Fruit fly (Drosophila melanogaster) whole organism, embryonic: ENCODE measurements around the gene Helz.

Experiments
- BtbVII ChIP-seq: fragments of 200-800 bp; sonication (Bioruptor generic); optimal IDR thresholded peaks from 3 replicates; lab custom pipeline; 2017; ENCODE audit warnings: missing biosample characterization, mild to moderate bottlenecking, missing genetic modification characterization
- CG10543 ChIP-seq: fragments of 200-800 bp; sonication (Bioruptor generic); optimal IDR thresholded peaks from 3 replicates; lab custom pipeline; 2017; ENCODE audit warnings: missing biosample characterization, mild to moderate bottlenecking, missing genetic modification characterization, moderate library complexity
- CG15269 ChIP-seq: fragments of 200-800 bp; sonication (Bioruptor generic); optimal IDR thresholded peaks from 2 replicates; lab custom pipeline; 2018; ENCODE audit warnings: missing biosample characterization, mild to moderate bottlenecking, missing genetic modification characterization, moderate library complexity
- CG1529 ChIP-seq: fragments of 200-800 bp; sonication (Bioruptor generic); optimal IDR thresholded peaks from 3 replicates; lab custom pipeline; 2018; ENCODE audit warnings: missing biosample characterization, missing genetic modification characterization
- CG17385 ChIP-seq: fragments of 200-800 bp; sonication (Bioruptor generic); optimal IDR thresholded peaks from 3 replicates; lab custom pipeline; 2018; ENCODE audit warnings: missing biosample characterization, mild to moderate bottlenecking, missing genetic modification characterization
- CG3163 ChIP-seq: fragments of 200-800 bp; sonication (Bioruptor generic); optimal IDR thresholded peaks from 3 replicates; lab custom pipeline; 2016; ENCODE audit warnings: missing biosample characterization, missing genetic modification characterization
- CG32772 ChIP-seq: fragments of 200-800 bp; sonication (Bioruptor generic); IDR thresholded peaks from 2 replicates; pipeline ENCODE4 v1.3.6; 2022; ENCODE audit warnings: missing biosample characterization, missing genetic modification characterization
- CG3726 ChIP-seq: fragments of 200-800 bp; sonication (Bioruptor generic); IDR thresholded peaks from 3 replicates; pipeline ENCODE4, ENCODE4 v1.3.6; 2022; ENCODE audit warnings: missing biosample characterization, missing genetic modification characterization
- CG6272 ChIP-seq: fragments of 200-800 bp; sonication (Bioruptor generic); IDR thresholded peaks from 2 replicates; pipeline ENCODE4 v1.3.6; 2022; ENCODE audit warnings: missing biosample characterization, missing genetic modification characterization
- CG6654 ChIP-seq: fragments of 200-800 bp; sonication (Bioruptor generic); optimal IDR thresholded peaks from 2 replicates; lab custom pipeline; 2017; ENCODE audit warnings: missing biosample characterization, mild to moderate bottlenecking, missing genetic modification characterization
- CG7745 ChIP-seq: fragments of 200-800 bp; sonication (Bioruptor generic); optimal IDR thresholded peaks from 2 replicates; lab custom pipeline; 2018; ENCODE audit warnings: missing biosample characterization, mild to moderate bottlenecking, missing genetic modification characterization, moderate library complexity
- CG7928 ChIP-seq: fragments of 200-800 bp; sonication (Bioruptor generic); optimal IDR thresholded peaks from 2 replicates; lab custom pipeline; 2017; ENCODE audit warnings: missing biosample characterization, mild to moderate bottlenecking, missing genetic modification characterization
- CG7963 ChIP-seq: fragments of 200-800 bp; sonication (Bioruptor generic); IDR thresholded peaks from 3 replicates; pipeline ENCODE4 v1.3.6; 2022; ENCODE audit warnings: missing biosample characterization, missing genetic modification characterization; ENCODE audit not compliant: partially characterized antibody
- CG8359 ChIP-seq: fragments of 200-800 bp; sonication (Bioruptor generic); optimal IDR thresholded peaks from 2 replicates; lab custom pipeline; 2017; ENCODE audit warnings: missing biosample characterization, mild to moderate bottlenecking, missing genetic modification characterization, borderline replicate concordance
- Camta ChIP-seq: fragments of 200-800 bp; sonication (Bioruptor generic); optimal IDR thresholded peaks from 2 replicates; lab custom pipeline; 2016; ENCODE audit warnings: missing biosample characterization, missing genetic modification characterization
- Dbx ChIP-seq: fragments of 200-800 bp; sonication (Bioruptor generic); IDR thresholded peaks from 3 replicates; pipeline ENCODE4 v1.3.6; 2022; ENCODE audit warnings: missing biosample characterization, missing genetic modification characterization
- Dref ChIP-seq: fragments of 200-800 bp; sonication (Bioruptor generic); IDR thresholded peaks from 2 replicates; pipeline ENCODE4 v1.3.6; 2022; ENCODE audit warnings: missing biosample characterization, missing genetic modification characterization
- Drgx ChIP-seq: fragments of 200-800 bp; sonication (Bioruptor generic); IDR thresholded peaks from 2 replicates; pipeline ENCODE4 v1.3.6; 2022; ENCODE audit warnings: missing biosample characterization, missing genetic modification characterization
- Fer1 ChIP-seq: fragments of 200-800 bp; sonication (Bioruptor generic); optimal IDR thresholded peaks from 2 replicates; lab custom pipeline; 2017; ENCODE audit warnings: missing biosample characterization, mild to moderate bottlenecking, missing genetic modification characterization
- Fer3 ChIP-seq: fragments of 200-800 bp; sonication (Bioruptor generic); optimal IDR thresholded peaks from 2 replicates; lab custom pipeline; 2018; ENCODE audit warnings: missing biosample characterization, mild to moderate bottlenecking, missing genetic modification characterization, moderate library complexity
- HLHmδ ChIP-seq: fragments of 200-800 bp; sonication (Bioruptor generic); optimal IDR thresholded peaks from 2 replicates; lab custom pipeline; 2018; ENCODE audit warnings: missing biosample characterization, mild to moderate bottlenecking, missing genetic modification characterization, moderate library complexity
- HmgD ChIP-seq: fragments of 200-800 bp; sonication (Bioruptor generic); optimal IDR thresholded peaks from 3 replicates; lab custom pipeline; 2016; ENCODE audit warnings: missing biosample characterization, missing genetic modification characterization
- Hr78 ChIP-seq, 2 experiments: fragments of 200-800 bp in 1 of 2; fragments of >200 bp in 1 of 2; sonication (Bioruptor generic) in 1 of 2; optimal IDR thresholded peaks; 2 replicates each; lab custom pipeline; 2017 to 2019; ENCODE audit warnings: missing biosample characterization in 2 of 2, missing genetic modification characterization in 2 of 2, mild to moderate bottlenecking in 1 of 2, moderate library complexity in 1 of 2
- Mes4 ChIP-seq: fragments of 200-800 bp; sonication (Bioruptor generic); optimal IDR thresholded peaks from 2 replicates; lab custom pipeline; 2016; ENCODE audit warnings: missing biosample characterization, missing genetic modification characterization
- Taf1 ChIP-seq: fragments of 200-800 bp; sonication (Bioruptor generic); IDR thresholded peaks from 2 replicates; pipeline ENCODE4 v1.3.6; 2022; ENCODE audit warnings: missing biosample characterization, missing genetic modification characterization
- Tbp ChIP-seq: fragments of >200 bp; optimal IDR thresholded peaks from 2 replicates; lab custom pipeline; 2018; ENCODE audit warnings: missing biosample characterization, missing genetic modification characterization
- Trl ChIP-seq, 3 experiments: fragments of >200 bp in 2 of 3; fragments of 200-800 bp in 1 of 3; sonication (Bioruptor generic) in 1 of 3; optimal IDR thresholded peaks; 2 replicates in 1 of 3; 3 replicates in 2 of 3; lab custom pipeline; 2016 to 2017; ENCODE audit warnings: missing biosample characterization in 1 of 3, missing genetic modification characterization in 1 of 3
- ase ChIP-seq: fragments of 200-800 bp; sonication (Bioruptor generic); IDR thresholded peaks from 3 replicates; pipeline ENCODE4 v1.3.6; 2022; ENCODE audit warnings: missing biosample characterization, missing genetic modification characterization
- cg ChIP-seq: fragments of 200-800 bp; sonication (Bioruptor generic); optimal IDR thresholded peaks from 3 replicates; lab custom pipeline; 2019; ENCODE audit warnings: missing biosample characterization, mild to moderate bottlenecking, missing genetic modification characterization, moderate library complexity
- chif ChIP-seq, 2 experiments: fragments of 200-800 bp; sonication (Bioruptor generic); optimal IDR thresholded peaks; 3 replicates each; lab custom pipeline; 2016; ENCODE audit warnings: missing biosample characterization in 2 of 2, missing genetic modification characterization in 2 of 2
- chinmo ChIP-seq: fragments of 200-800 bp; sonication (Bioruptor generic); IDR thresholded peaks from 4 replicates; pipeline ENCODE4 v1.3.6; 2022; ENCODE audit warnings: missing biosample characterization, missing genetic modification characterization; ENCODE audit not compliant: partially characterized antibody
- cwo ChIP-seq: fragments of 200-800 bp; sonication (Bioruptor generic); optimal IDR thresholded peaks from 3 replicates; lab custom pipeline; 2017; ENCODE audit warnings: missing biosample characterization, missing genetic modification characterization, mild to moderate bottlenecking, moderate library complexity, missing genetic modification reagents
- fd102C ChIP-seq: fragments of 200-800 bp; sonication (Bioruptor generic); optimal IDR thresholded peaks from 2 replicates; lab custom pipeline; 2018; ENCODE audit warnings: missing biosample characterization, mild to moderate bottlenecking, missing genetic modification characterization, moderate library complexity
- ftz-f1 ChIP-seq: fragments of 200-800 bp; sonication (Bioruptor generic); optimal IDR thresholded peaks from 2 replicates; lab custom pipeline; 2016; ENCODE audit warnings: missing biosample characterization, missing genetic modification characterization
- ham ChIP-seq: fragments of 200-800 bp; sonication (Bioruptor generic); IDR thresholded peaks from 2 replicates; pipeline ENCODE4 v1.3.6; 2022; ENCODE audit warnings: missing biosample characterization, missing genetic modification characterization
- insv ChIP-seq, 2 experiments: fragments of 200-800 bp; sonication (Bioruptor generic); optimal IDR thresholded peaks; 3 replicates each; lab custom pipeline; 2016 to 2018; ENCODE audit warnings: missing biosample characterization in 2 of 2, missing genetic modification characterization in 2 of 2
- lab ChIP-seq: fragments of 200-800 bp; sonication (Bioruptor generic); optimal IDR thresholded peaks from 3 replicates; lab custom pipeline; 2017; ENCODE audit warnings: missing biosample characterization, missing genetic modification characterization, mild to moderate bottlenecking, moderate library complexity, missing genetic modification reagents
- lbe ChIP-seq: fragments of 200-800 bp; sonication (Bioruptor generic); optimal IDR thresholded peaks from 2 replicates; lab custom pipeline; 2016; ENCODE audit warnings: missing biosample characterization, mild to moderate bottlenecking, missing genetic modification characterization
- nerfin-1 ChIP-seq: fragments of 200-800 bp; sonication (Bioruptor generic); optimal IDR thresholded peaks from 3 replicates; lab custom pipeline; 2019; ENCODE audit warnings: missing biosample characterization, mild to moderate bottlenecking, missing genetic modification characterization, moderate library complexity
- nom ChIP-seq: fragments of 200-800 bp; sonication (Bioruptor generic); optimal IDR thresholded peaks from 2 replicates; lab custom pipeline; 2017; ENCODE audit warnings: missing biosample characterization, missing genetic modification characterization, mild to moderate bottlenecking, moderate library complexity, missing genetic modification reagents
- org-1 ChIP-seq: fragments of 200-800 bp; sonication (Bioruptor generic); optimal IDR thresholded peaks from 2 replicates; lab custom pipeline; 2017; ENCODE audit warnings: missing biosample characterization, missing genetic modification characterization
- pan ChIP-seq, 4 experiments: fragments of >200 bp in 3 of 4; fragments of 200-800 bp in 1 of 4; sonication (Bioruptor generic) in 1 of 4; optimal IDR thresholded peaks in 3 of 4; IDR thresholded peaks in 1 of 4; 2 replicates each; pipeline versions ENCODE4 v1.3.6 to Lab custom; 2017 to 2022; ENCODE audit warnings: missing biosample characterization in 2 of 4, missing genetic modification characterization in 2 of 4, mixed read lengths in 1 of 4
- so ChIP-seq: fragments of 200-800 bp; sonication (Bioruptor generic); IDR thresholded peaks from 3 replicates; pipeline ENCODE4 v1.3.6; 2022; ENCODE audit warnings: missing biosample characterization, missing genetic modification characterization
- stc ChIP-seq: fragments of 200-800 bp; sonication (Bioruptor generic); IDR thresholded peaks from 2 replicates; pipeline ENCODE4 v1.3.6; 2022; ENCODE audit warnings: missing biosample characterization, missing genetic modification characterization
- tgo ChIP-seq: fragments of 200-800 bp; sonication (Bioruptor generic); IDR thresholded peaks from 3 replicates; pipeline ENCODE4 v1.3.6; 2022; ENCODE audit warnings: missing biosample characterization, missing genetic modification characterization
- tin ChIP-seq: fragments of 200-800 bp; sonication (Bioruptor generic); optimal IDR thresholded peaks from 3 replicates; lab custom pipeline; 2016; ENCODE audit warnings: missing biosample characterization, missing genetic modification characterization
- tup ChIP-seq: fragments of 200-800 bp; sonication (Bioruptor generic); optimal IDR thresholded peaks from 2 replicates; lab custom pipeline; 2016; ENCODE audit warnings: missing biosample characterization, mild to moderate bottlenecking, missing genetic modification characterization, moderate library complexity
- zfh2 ChIP-seq: fragments of 200-800 bp; sonication (Bioruptor generic); optimal IDR thresholded peaks from 2 replicates; lab custom pipeline; 2016; ENCODE audit warnings: missing biosample characterization, missing genetic modification characterization

Gene Helz

dm6 chr3L:14755046-14755643, 34.6 kb upstream of the Helz start (continued):
- TF ChIP-seq BtbVII (GFP tag; lab: Kevin White, UChicago) (no peak), CG1529 (GFP tag; lab: Kevin White, UChicago) (no peak), so (peak; percentile 56; the same call in 1 of the 3 replicates), Fer1 (peak; percentile 25), CG32772 (peak; percentile 86), tup (GFP tag; lab: Kevin White, UChicago) (no peak), lbe (peak; percentile 85), CG6272 (GFP tag; lab: Robert Waterston, UW) (no peak), Drgx (GFP tag; lab: Robert Waterston, UW) (peak; percentile 33; the same call in 1 of the 2 replicates), Hr78 (GFP tag; optimal IDR thresholded peaks at IDR 0.05; lab: Kevin White, UChicago) (peak in 1 of 2 experiments; percentile 83), Dref (GFP tag; lab: Robert Waterston, UW) (no peak), chif (GFP tag; optimal IDR thresholded peaks at IDR 0.05; lab: Kevin White, UChicago) (no peak), CG10543 (GFP tag; lab: Kevin White, UChicago) (no peak), Camta (GFP tag; lab: Kevin White, UChicago) (no peak), chinmo (peak; percentile 75; the same call in 1 of the 4 replicates), stc (no peak), CG8359 (GFP tag; lab: Kevin White, UChicago) (no peak), CG7745 (tag; lab: Kevin White, UChicago) (no peak), ase (no peak), nerfin-1 (tag; lab: Kevin White, UChicago) (peak; percentile 40), CG6654 (no peak), Fer3 (no peak), CG7963 (GFP tag; lab: Robert Waterston, UW) (no peak), HLHmδ (GFP tag; lab: Kevin White, UChicago) (peak; percentile 11), zfh2 (no peak), Tbp (GFP tag; lab: Kevin White, UChicago) (no peak), tin (no peak), Dbx (GFP tag; lab: Robert Waterston, UW) (0 out of 3 replicates have a peak, but pooled peaks have one; percentile 6), CG3163 (GFP tag; lab: Kevin White, UChicago) (peak; percentile 97), tgo (GFP tag; lab: Robert Waterston, UW) (no peak), cg (GFP tag; lab: Kevin White, UChicago) (peak; percentile 76), CG17385 (GFP tag; lab: Kevin White, UChicago) (peak; percentile 49), CG3726 (GFP tag; lab: Robert Waterston, UW) (no peak), cwo (GFP tag; lab: Kevin White, UChicago) (no peak), lab (GFP tag; lab: Kevin White, UChicago) (no peak), fd102C (GFP tag; lab: Kevin White, UChicago) (no peak), Taf1 (no peak), HmgD (no peak), CG7928 (GFP tag; lab: Kevin White, UChicago) (no peak), org-1 (GFP tag; lab: Kevin White, UChicago) (no peak), Mes4 (GFP tag; lab: Kevin White, UChicago) (no peak), Trl (optimal IDR thresholded peaks at IDR 0.05; lab: Kevin White, UChicago) (peak; percentile 100), Trl (GFP tag; optimal IDR thresholded peaks at IDR 0.05; lab: Kevin White, UChicago) (peak; percentile 61), nom (GFP tag; lab: Kevin White, UChicago) (peak; percentile 92), pan (optimal IDR thresholded peaks at IDR 0.05; lab: Kevin White, UChicago) (no peak), pan (GFP tag; optimal IDR thresholded peaks at IDR 0.05 in 1 of 2, IDR thresholded peaks at IDR 0.05 in 1 of 2) (peak in 1 of 2 experiments; percentile 19), ham (GFP tag; lab: Robert Waterston, UW) (no peak), ftz-f1 (peak; percentile 14), CG15269 (tag; lab: Kevin White, UChicago) (no peak), insv (GFP tag; optimal IDR thresholded peaks at IDR 0.05; lab: Kevin White, UChicago) (peak in 1 of 2 experiments; percentile 87)
